Worm (Caenorhabditis elegans): Measurements from ENCODE around the gene C49H3.3.
"Not testable (repeated sequence)": the region's sequence is repeated elsewhere in the genome, so short reads cannot be mapped to it uniquely, and the experiment has no call there.

Gene C49H3.3

ce11 chrIV:7938834-7939233 lies 14.7 kb downstream of the C49H3.3 start, which contains the start of gene F20D12.7:
F20D12.7 (minus strand) TSS chrIV:7938934.
- TF ChIP-seq dmd-4 (tag; optimal IDR thresholded peaks at IDR 0.05) (no peak), ama-1 (optimal IDR thresholded peaks at IDR 0.05) (no peak), peb-1 (tag; optimal IDR thresholded peaks at IDR 0.05) (no peak)

- TF ChIP-seq nhr-25 (tag; optimal IDR thresholded peaks at IDR 0.05), result no peak
- TF ChIP-seq skn-1 (tag; optimal IDR thresholded peaks at IDR 0.05), result no peak
- TF ChIP-seq elt-3 (tag; optimal IDR thresholded peaks at IDR 0.05), result no peak
Observed at ce11 chrIV:7940919-7941318, 16.8 kb downstream of the C49H3.3 start, which contains the start of gene exc-9. exc-9 (minus strand) TSS chrIV:7941019.

ce11 chrIV:7943272-7943671 lies 19.1 kb downstream of the C49H3.3 start:
- TF ChIP-seq mbf-1 (tag; optimal IDR thresholded peaks at IDR 0.05) (no peak), blmp-1 (tag; optimal IDR thresholded peaks at IDR 0.05; ENCODE audit: insufficient read depth) (peak; percentile 27), ceh-16 (tag; optimal IDR thresholded peaks at IDR 0.05) (no peak), lsy-2 (tag; optimal IDR thresholded peaks at IDR 0.05) (no peak), egl-27 (tag; optimal IDR thresholded peaks at IDR 0.05) (no peak), nhr-129 (tag; optimal IDR thresholded peaks at IDR 0.05) (peak; percentile 29), elt-1 (tag; optimal IDR thresholded peaks at IDR 0.05) (no peak), nhr-25 (tag; optimal IDR thresholded peaks at IDR 0.05) (peak; percentile 54), C34F6.9 (tag; optimal IDR thresholded peaks at IDR 0.05) (no peak), peb-1 (tag; optimal IDR thresholded peaks at IDR 0.05) (no peak), nhr-12 (tag; optimal IDR thresholded peaks at IDR 0.05) (no peak), mdl-1 (tag; optimal IDR thresholded peaks at IDR 0.05) (no peak), nhr-77 (tag; optimal IDR thresholded peaks at IDR 0.05) (no peak), crh-2 (tag; optimal IDR thresholded peaks at IDR 0.05) (no peak)

ce11 chrIV:7946457-7946856 lies 22.3 kb downstream of the C49H3.3 start, which contains the start of gene czw-1:
czw-1 (minus strand) TSS chrIV:7946825.
- TF ChIP-seq R02D3.7 (tag; optimal IDR thresholded peaks at IDR 0.05), result no peak
- TF ChIP-seq egl-27 (tag; optimal IDR thresholded peaks at IDR 0.05), result no peak
- TF ChIP-seq nhr-129 (tag; optimal IDR thresholded peaks at IDR 0.05), result no peak
- TF ChIP-seq nhr-237 (tag; optimal IDR thresholded peaks at IDR 0.05), result no peak

- TF ChIP-seq snpc-4 (tag; optimal IDR thresholded peaks at IDR 0.05) (peak; percentile 7), gmeb-1 (tag; optimal IDR thresholded peaks at IDR 0.05) (peak; percentile 32), unc-55 (GFP tag; optimal IDR thresholded peaks at IDR 0.05) (peak; percentile 55), crh-2 (tag; optimal IDR thresholded peaks at IDR 0.05) (peak; percentile 33), sma-3 (GFP tag; optimal IDR thresholded peaks at IDR 0.05) (peak; percentile 68), nhr-129 (tag; optimal IDR thresholded peaks at IDR 0.05) (peak; percentile 74), lsy-2 (tag; optimal IDR thresholded peaks at IDR 0.05) (peak; percentile 82 to 96), sma-9 (GFP tag; optimal IDR thresholded peaks at IDR 0.05) (peak; percentile 75), lin-13 (GFP tag; optimal IDR thresholded peaks at IDR 0.05) (peak; percentile 65), zag-1 (tag; optimal IDR thresholded peaks at IDR 0.05) (peak; percentile 49), F13H6.1 (tag; optimal IDR thresholded peaks at IDR 0.05) (peak; percentile 68), nhr-25 (tag; optimal IDR thresholded peaks at IDR 0.05) (peak; percentile 24), C34F6.9 (tag; optimal IDR thresholded peaks at IDR 0.05) (peak; percentile 72)
- TF ChIP-seq sma-9 (tag; optimal IDR thresholded peaks at IDR 0.05), result not testable (repeated sequence)
Observed at ce11 chrIV:7946899-7947499, 22.8 kb downstream of the C49H3.3 start, which contains the start of gene F20D12.12. F20D12.12 (plus strand) TSS chrIV:7947440.

ce11 chrIV:7948290-7948689 lies 24.1 kb downstream of the C49H3.3 start, which contains the start of gene mcm-3AP:
mcm-3AP (plus strand) TSS chrIV:7948672.
- TF ChIP-seq F13H6.1 (tag; optimal IDR thresholded peaks at IDR 0.05) (peak; percentile 8), C34F6.9 (tag; optimal IDR thresholded peaks at IDR 0.05) (peak; percentile 2), unc-55 (GFP tag; optimal IDR thresholded peaks at IDR 0.05) (peak; percentile 48), lsy-2 (tag; optimal IDR thresholded peaks at IDR 0.05) (peak in 1 of 2 experiments; percentile 63)

- TF ChIP-seq R02D3.7 (tag; optimal IDR thresholded peaks at IDR 0.05) (no peak), mbf-1 (tag; optimal IDR thresholded peaks at IDR 0.05) (no peak), aly-2 (tag; optimal IDR thresholded peaks at IDR 0.05) (no peak), sma-3 (GFP tag; optimal IDR thresholded peaks at IDR 0.05) (no peak), elt-3 (tag; optimal IDR thresholded peaks at IDR 0.05) (no peak), skn-1 (tag; optimal IDR thresholded peaks at IDR 0.05) (no peak), unc-39 (tag; optimal IDR thresholded peaks at IDR 0.05) (no peak), lsy-2 (tag; optimal IDR thresholded peaks at IDR 0.05) (no peak), snpc-4 (tag; optimal IDR thresholded peaks at IDR 0.05) (no peak), ztf-1 (GFP tag; conservative IDR thresholded peaks at IDR 0.05) (no peak)
Observed at ce11 chrIV:7954006-7954405, 29.9 kb downstream of the C49H3.3 start.
